Worm (Caenorhabditis elegans): ENCODE measurements around the gene ttr-26.

Gene ttr-26

DNA sequence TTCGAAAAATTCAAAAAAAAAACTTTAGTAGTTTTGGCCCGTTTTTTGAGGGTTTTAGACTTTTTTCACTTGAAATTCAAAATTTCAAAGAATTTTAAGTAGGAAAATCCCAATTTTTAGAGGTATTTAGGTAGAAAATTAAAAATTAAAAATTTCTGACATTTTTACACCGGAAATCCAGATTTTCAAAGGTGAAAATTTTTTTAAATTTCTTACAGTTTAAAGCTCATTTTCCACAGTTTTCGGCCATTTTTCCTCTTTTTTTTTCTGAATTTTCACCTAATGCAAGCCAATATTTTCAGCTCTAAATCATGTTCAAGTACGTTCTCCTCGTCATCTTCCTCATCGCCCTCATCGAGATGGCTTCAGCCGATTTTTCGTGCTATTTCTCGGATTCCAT, 22.3 kb upstream of the ttr-26 start, which contains the start of gene txt-14:
TSS of gene txt-14 (plus strand) at position 301 of the 400 bp plus-strand sequence.
- no peak for TF ChIP-seq ceh-13 (GFP tag; optimal IDR thresholded peaks at IDR 0.05)
- no peak for TF ChIP-seq tra-4 (tag; optimal IDR thresholded peaks at IDR 0.05)
- no peak for TF ChIP-seq ets-7 (tag; optimal IDR thresholded peaks at IDR 0.05)
- no peak for TF ChIP-seq pes-1 (GFP tag; IDR thresholded peaks at IDR 0.05)
- no peak for TF ChIP-seq hmbx-1 (tag; optimal IDR thresholded peaks at IDR 0.05)
- no peak for TF ChIP-seq hmg-4 (GFP tag; optimal IDR thresholded peaks at IDR 0.05)
- no peak for TF ChIP-seq ama-1 (optimal IDR thresholded peaks at IDR 0.05)
- no peak for TF ChIP-seq tbx-37 (GFP tag; conservative IDR thresholded peaks at IDR 0.05)
- TF ChIP-seq F13C5.2 (tag; optimal IDR thresholded peaks at IDR 0.05): no peak
- no peak for TF ChIP-seq tbx-11 (GFP tag; IDR thresholded peaks at IDR 0.05)
- TF ChIP-seq sea-1 (GFP tag; conservative IDR thresholded peaks at IDR 0.05): no peak
- TF ChIP-seq B0310.2 (tag; optimal IDR thresholded peaks at IDR 0.05): no peak
- TF ChIP-seq aly-1 (tag; optimal IDR thresholded peaks at IDR 0.05): no peak
- no peak for TF ChIP-seq scrt-1 (GFP tag; IDR thresholded peaks at IDR 0.05)
- no peak for TF ChIP-seq ceh-36 (tag; optimal IDR thresholded peaks at IDR 0.05)
- no peak for TF ChIP-seq flt-1 (GFP tag; IDR thresholded peaks at IDR 0.05)
- TF ChIP-seq hnd-1 (tag; optimal IDR thresholded peaks at IDR 0.05): no peak

DNA sequence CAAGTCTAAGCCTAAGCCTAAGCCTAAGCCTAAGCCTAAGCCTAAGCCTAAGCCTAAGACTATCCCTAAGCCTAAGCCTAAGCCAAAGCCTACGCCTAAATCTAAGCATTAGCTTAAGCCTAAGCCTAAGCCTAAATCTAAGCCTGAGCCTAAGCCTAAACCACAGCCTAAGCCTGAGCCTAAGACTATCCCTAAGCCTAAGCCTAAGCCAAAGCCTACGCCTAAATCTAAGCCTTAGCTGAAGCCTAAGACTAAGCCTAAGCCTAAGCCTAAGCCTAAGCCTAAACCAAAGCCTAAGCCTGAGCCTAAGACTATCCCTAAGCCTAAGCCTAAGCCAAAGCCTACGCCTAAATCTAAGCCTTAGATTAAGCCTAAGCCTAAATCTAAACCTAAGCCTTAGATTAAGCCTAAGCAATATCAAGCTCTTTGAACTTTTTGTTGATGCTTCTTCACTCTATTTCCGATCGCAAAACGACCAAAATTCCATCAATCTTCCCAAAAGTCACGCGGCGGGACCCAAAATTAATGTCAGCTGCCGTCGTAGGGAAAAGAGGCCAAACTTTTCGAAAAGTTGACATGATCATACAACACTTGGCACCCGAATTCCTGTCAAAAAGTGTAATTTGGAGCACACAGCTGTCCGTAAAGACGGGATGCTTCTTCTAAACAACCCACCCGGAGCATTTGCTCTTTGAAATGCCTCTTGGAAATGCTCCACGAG, 21.5 kb upstream of the ttr-26 start:
- TF ChIP-seq ceh-36 (tag; optimal IDR thresholded peaks at IDR 0.05) (peak; percentile 84), scrt-1 (GFP tag; IDR thresholded peaks at IDR 0.05) (no peak)

- TF ChIP-seq scrt-1 (GFP tag; IDR thresholded peaks at IDR 0.05): no peak
These were observed 19.6 kb upstream of the ttr-26 start, which contains the start of gene Y51A2D.13 for ce11 chrV:18579684-18580083. TSS of gene Y51A2D.13 (minus strand) at chrV:18579784.

DNA sequence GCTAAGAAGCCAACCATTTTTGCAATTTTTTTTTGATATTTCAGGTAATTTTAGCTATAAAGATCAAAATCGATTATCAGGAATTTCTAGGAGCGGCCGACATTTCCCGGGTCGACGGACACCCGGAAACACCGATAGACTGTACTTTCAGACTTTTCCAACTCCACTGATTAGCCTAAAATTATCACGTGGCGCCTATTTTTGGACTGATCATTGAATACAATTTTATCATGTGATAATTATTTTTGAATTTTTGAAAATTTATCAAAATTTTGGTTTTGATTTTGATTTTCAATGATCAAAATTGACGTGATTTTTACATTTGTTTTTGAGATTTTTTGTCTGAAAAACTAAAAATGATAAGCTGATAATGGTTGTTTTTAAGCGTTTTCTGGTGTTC, 18.2 kb upstream of the ttr-26 start:
- TF ChIP-seq F13C5.2 (tag; optimal IDR thresholded peaks at IDR 0.05) (no peak), pes-1 (GFP tag; IDR thresholded peaks at IDR 0.05) (no peak), aly-1 (tag; optimal IDR thresholded peaks at IDR 0.05) (no peak), hmbx-1 (tag; optimal IDR thresholded peaks at IDR 0.05) (no peak), B0310.2 (tag; optimal IDR thresholded peaks at IDR 0.05) (no peak), tra-4 (tag; optimal IDR thresholded peaks at IDR 0.05) (no peak), scrt-1 (GFP tag; IDR thresholded peaks at IDR 0.05) (no peak)

- TF ChIP-seq scrt-1 (GFP tag; IDR thresholded peaks at IDR 0.05) (no peak), aly-1 (tag; optimal IDR thresholded peaks at IDR 0.05) (no peak)
These were observed 17.5 kb upstream of the ttr-26 start for ce11 chrV:18577458-18578078.

- TF ChIP-seq pes-1 (GFP tag; IDR thresholded peaks at IDR 0.05) (no peak), ceh-13 (GFP tag; optimal IDR thresholded peaks at IDR 0.05) (no peak), scrt-1 (GFP tag; IDR thresholded peaks at IDR 0.05) (no peak), B0310.2 (tag; optimal IDR thresholded peaks at IDR 0.05) (no peak), hnd-1 (tag; optimal IDR thresholded peaks at IDR 0.05) (no peak), hmg-4 (GFP tag; optimal IDR thresholded peaks at IDR 0.05) (no peak), hmbx-1 (tag; optimal IDR thresholded peaks at IDR 0.05) (no peak)
These were observed 16.0 kb upstream of the ttr-26 start for ce11 chrV:18576128-18576527.

DNA sequence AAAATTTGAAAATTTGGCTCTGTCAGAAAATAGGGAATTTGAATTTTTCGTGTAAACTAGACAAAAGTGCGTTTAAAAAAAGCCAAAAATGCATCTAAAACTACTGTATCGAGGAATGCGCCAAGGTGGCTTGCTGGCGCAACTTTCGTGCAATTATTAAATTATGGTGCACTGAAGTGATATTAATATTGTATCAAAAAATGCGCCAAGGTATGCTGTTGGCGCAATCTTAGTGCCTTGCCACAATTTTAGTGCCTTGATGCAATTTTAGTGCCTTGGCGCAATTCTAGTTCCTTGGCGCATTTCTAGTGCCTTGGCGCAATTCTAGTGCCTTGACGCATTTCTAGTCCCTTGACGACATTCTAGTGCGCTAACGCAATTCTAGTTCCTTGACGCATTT, 15.0 kb upstream of the ttr-26 start:
- no peak for TF ChIP-seq scrt-1 (GFP tag; IDR thresholded peaks at IDR 0.05)

ce11 chrV:18573199-18573598, 13.1 kb upstream of the ttr-26 start:
- no peak for TF ChIP-seq F13C5.2 (tag; optimal IDR thresholded peaks at IDR 0.05)
- no peak for TF ChIP-seq aly-1 (tag; optimal IDR thresholded peaks at IDR 0.05)
- no peak for TF ChIP-seq tbx-37 (GFP tag; conservative IDR thresholded peaks at IDR 0.05)
- no peak for TF ChIP-seq ceh-36 (tag; optimal IDR thresholded peaks at IDR 0.05)
- no peak for TF ChIP-seq tra-4 (tag; optimal IDR thresholded peaks at IDR 0.05)
- no peak for TF ChIP-seq hnd-1 (tag; optimal IDR thresholded peaks at IDR 0.05)
- TF ChIP-seq hmbx-1 (tag; optimal IDR thresholded peaks at IDR 0.05): no peak
- TF ChIP-seq ets-7 (tag; optimal IDR thresholded peaks at IDR 0.05): no peak
- no peak for TF ChIP-seq tbx-11 (GFP tag; IDR thresholded peaks at IDR 0.05)
- TF ChIP-seq hmg-4 (GFP tag; optimal IDR thresholded peaks at IDR 0.05): no peak

ce11 chrV:18571533-18571932, 11.4 kb upstream of the ttr-26 start, which contains the start of gene Y51A2D.21:
TSS of gene Y51A2D.21 (plus strand) at chrV:18571833.
- TF ChIP-seq tra-4 (tag; optimal IDR thresholded peaks at IDR 0.05) (no peak), aly-1 (tag; optimal IDR thresholded peaks at IDR 0.05) (no peak), ets-7 (tag; optimal IDR thresholded peaks at IDR 0.05) (no peak), ama-1 (optimal IDR thresholded peaks at IDR 0.05) (no peak), B0310.2 (tag; optimal IDR thresholded peaks at IDR 0.05) (no peak), ceh-36 (tag; optimal IDR thresholded peaks at IDR 0.05) (no peak)

Data from whole organism, early embryonic.